Worm (Caenorhabditis elegans): ENCODE results near the gene ift-81.

The ift-81 gene

DNA sequence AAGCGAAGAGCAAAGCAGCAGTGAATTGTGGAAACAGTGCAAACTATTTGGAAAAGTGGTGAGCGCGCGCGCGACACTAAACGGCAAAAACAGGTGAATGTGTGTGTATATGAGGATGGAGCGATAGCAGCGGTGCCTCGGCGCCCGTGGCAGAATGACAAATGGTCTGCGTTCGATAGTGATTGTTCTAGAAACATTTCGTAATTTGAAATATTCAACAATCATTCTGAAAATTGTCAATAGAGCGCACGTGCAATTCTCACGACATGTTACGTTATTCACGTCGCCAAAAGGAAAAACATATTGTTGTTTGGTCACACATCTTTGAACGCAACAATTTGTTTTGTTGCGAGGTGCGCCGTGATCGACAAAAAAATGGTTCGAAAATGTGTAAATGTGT lies 56.9 kb downstream of the ift-81 start (continued):
- TF ChIP-seq ztf-7 (tag; optimal IDR thresholded peaks at IDR 0.05), result no peak
- TF ChIP-seq lin-13 (GFP tag; optimal IDR thresholded peaks at IDR 0.05), result peak; percentile 18
- no peak for TF ChIP-seq ama-1 (optimal IDR thresholded peaks at IDR 0.05)
- TF ChIP-seq dve-1 (tag; optimal IDR thresholded peaks at IDR 0.05; ENCODE audit: insufficient read depth), result peak; percentile 62
- no peak for TF ChIP-seq ceh-28 (tag; optimal IDR thresholded peaks at IDR 0.05)
- no peak for TF ChIP-seq duxl-1 (tag; optimal IDR thresholded peaks at IDR 0.05; ENCODE audit: poor library complexity)
- TF ChIP-seq ceh-44 (GFP tag; IDR thresholded peaks at IDR 0.05), result no peak
- no peak for TF ChIP-seq F26F4.8 (GFP tag; conservative IDR thresholded peaks at IDR 0.05)
- TF ChIP-seq spr-3 (GFP tag; optimal IDR thresholded peaks at IDR 0.05), result no peak
- no peak for TF ChIP-seq jun-1 (tag; optimal IDR thresholded peaks at IDR 0.05)
- TF ChIP-seq madf-9 (GFP tag; conservative IDR thresholded peaks at IDR 0.05), result no peak
- TF ChIP-seq tag-97 (GFP tag; IDR thresholded peaks at IDR 0.05), result no peak
- peak; percentile 45 for TF ChIP-seq mep-1 (tag; optimal IDR thresholded peaks at IDR 0.05)
- TF ChIP-seq php-3 (GFP tag; IDR thresholded peaks at IDR 0.05), result no peak
- TF ChIP-seq egl-27 (tag; optimal IDR thresholded peaks at IDR 0.05), result no peak
- TF ChIP-seq attf-4 (tag; optimal IDR thresholded peaks at IDR 0.05), result no peak
- TF ChIP-seq rbr-2 (tag; optimal IDR thresholded peaks at IDR 0.05), result no peak
- TF ChIP-seq ztf-11 (tag; optimal IDR thresholded peaks at IDR 0.05), result no peak
- no peak for TF ChIP-seq lin-29 (GFP tag; IDR thresholded peaks at IDR 0.05)
- TF ChIP-seq zfp-2 (tag; optimal IDR thresholded peaks at IDR 0.05), result no peak
- no peak for TF ChIP-seq aly-2 (tag; optimal IDR thresholded peaks at IDR 0.05)
- TF ChIP-seq tra-1 (GFP tag; IDR thresholded peaks at IDR 0.05), result no peak
- TF ChIP-seq zip-11 (GFP tag; IDR thresholded peaks at IDR 0.05), result no peak
- TF ChIP-seq ceh-32 (tag; optimal IDR thresholded peaks at IDR 0.05; ENCODE audit: poor library complexity), result no peak
- no peak for TF ChIP-seq zip-2 (tag; optimal IDR thresholded peaks at IDR 0.05)
- no peak for TF ChIP-seq ceh-82 (tag; optimal IDR thresholded peaks at IDR 0.05)
- peak; percentile 46 to 98 for TF ChIP-seq hif-1 (tag; optimal IDR thresholded peaks at IDR 0.05)
- no peak for TF ChIP-seq dpl-1 (GFP tag; optimal IDR thresholded peaks at IDR 0.05)
- no peak for TF ChIP-seq mxl-2 (GFP tag; conservative IDR thresholded peaks at IDR 0.05)
- TF ChIP-seq ceh-20 (GFP tag; IDR thresholded peaks at IDR 0.05), result no peak
- TF ChIP-seq T20F7.1 (GFP tag; optimal IDR thresholded peaks at IDR 0.05), result no peak
- no peak for TF ChIP-seq zag-1 (tag; optimal IDR thresholded peaks at IDR 0.05)
- TF ChIP-seq lsy-2 (tag; optimal IDR thresholded peaks at IDR 0.05), result peak in 1 of 2 experiments; percentile 17
- TF ChIP-seq gei-8 (GFP tag; optimal IDR thresholded peaks at IDR 0.05), result no peak

Measured in whole organism, L4 larva.